Worm (Caenorhabditis elegans) whole organism, L3 larva: ENCODE data around the gene glb-10.
A peak's percentile ranks its signal among the peaks of the same experiment; 100 is the strongest.

ENCODE experiments used
- ZK546.5 ChIP-seq: sonication (generic microtip); optimal IDR thresholded peaks from 2 replicates; lab custom pipeline; 2017; ENCODE audit warnings: missing biosample characterization, missing genetic modification characterization
- ceh-16 ChIP-seq: sonication (generic microtip); optimal IDR thresholded peaks from 2 replicates; lab custom pipeline; 2017; ENCODE audit warnings: missing biosample characterization, missing genetic modification characterization
- ceh-28 ChIP-seq: fragments of 150-350 bp; optimal IDR thresholded peaks from 2 replicates; lab custom pipeline; 2014; ENCODE audit warnings: missing biosample characterization, missing genetic modification reagents, missing genetic modification characterization
- ceh-82 ChIP-seq: fragments of 150-350 bp; optimal IDR thresholded peaks from 2 replicates; lab custom pipeline; 2014; ENCODE audit warnings: missing biosample characterization, missing genetic modification characterization
- ceh-9 ChIP-seq: sonication (generic microtip); optimal IDR thresholded peaks from 2 replicates; lab custom pipeline; 2018; ENCODE audit warnings: missing biosample characterization, missing genetic modification characterization
- egl-27 ChIP-seq: sonication (generic microtip); optimal IDR thresholded peaks from 4 replicates; lab custom pipeline; 2017; ENCODE audit warnings: missing biosample characterization, missing genetic modification reagents, missing genetic modification characterization
- egl-5 ChIP-seq: fragments of 150-350 bp; optimal IDR thresholded peaks from 2 replicates; lab custom pipeline; 2017; ENCODE audit warnings: missing biosample characterization, missing genetic modification reagents, missing genetic modification characterization, inconsistent platforms
- elt-1 ChIP-seq: fragments of 150-350 bp; optimal IDR thresholded peaks from 2 replicates; lab custom pipeline; 2014; ENCODE audit warnings: missing biosample characterization, missing genetic modification characterization
- elt-2 ChIP-seq: sonication (generic microtip); optimal IDR thresholded peaks from 2 replicates; lab custom pipeline; 2016; ENCODE audit warnings: missing genetic modification reagents, mild to moderate bottlenecking, missing genetic modification characterization, missing compliant biosample characterization
- eor-1 ChIP-seq, 2 experiments: fragments of 150-350 bp; optimal IDR thresholded peaks; 2 replicates each; lab custom pipeline; 2014 to 2018; ENCODE audit warnings: missing biosample characterization in 2 of 2, missing genetic modification characterization in 2 of 2
- fkh-10 ChIP-seq: sonication (generic microtip); optimal IDR thresholded peaks from 2 replicates; lab custom pipeline; 2017; ENCODE audit warnings: missing biosample characterization, missing genetic modification reagents, missing genetic modification characterization
- fkh-2 ChIP-seq: fragments of 150-350 bp; optimal IDR thresholded peaks from 2 replicates; lab custom pipeline; 2014; ENCODE audit warnings: missing biosample characterization, missing genetic modification reagents, missing genetic modification characterization
- fos-1 ChIP-seq: fragments of 150-350 bp; optimal IDR thresholded peaks from 2 replicates; lab custom pipeline; 2014; ENCODE audit warnings: missing biosample characterization, missing genetic modification characterization
- hmg-11 ChIP-seq: sonication (generic microtip); optimal IDR thresholded peaks from 2 replicates; lab custom pipeline; 2016; ENCODE audit warnings: missing genetic modification characterization, missing compliant biosample characterization
- lin-15B ChIP-seq: fragments of 150-350 bp; optimal IDR thresholded peaks from 2 replicates; lab custom pipeline; 2014; ENCODE audit warnings: missing biosample characterization, missing genetic modification characterization
- lin-39 ChIP-seq: fragments of 150-350 bp; optimal IDR thresholded peaks from 2 replicates; lab custom pipeline; 2018; ENCODE audit warnings: missing biosample characterization, missing genetic modification reagents, missing genetic modification characterization
- lsy-12 ChIP-seq: sonication (generic microtip); optimal IDR thresholded peaks from 2 replicates; lab custom pipeline; 2016; ENCODE audit warnings: mild to moderate bottlenecking, missing genetic modification characterization, missing compliant biosample characterization
- mdl-1 ChIP-seq: fragments of 150-350 bp; optimal IDR thresholded peaks from 2 replicates; lab custom pipeline; 2014; ENCODE audit warnings: missing biosample characterization, missing genetic modification characterization
- mml-1 ChIP-seq: fragments of 150-350 bp; sonication (generic microtip); optimal IDR thresholded peaks from 3 replicates; lab custom pipeline; 2014; ENCODE audit warnings: missing biosample characterization, missing genetic modification characterization
- nfya-1 ChIP-seq: sonication (generic microtip); optimal IDR thresholded peaks from 2 replicates; lab custom pipeline; 2017; ENCODE audit warnings: missing genetic modification characterization, mild to moderate bottlenecking, missing compliant biosample characterization, antibody characterized with exemption, moderate library complexity; ENCODE audit not compliant: insufficient read depth
- nhr-11 ChIP-seq: fragments of 150-350 bp; optimal IDR thresholded peaks from 2 replicates; lab custom pipeline; 2014; ENCODE audit warnings: missing biosample characterization, missing genetic modification characterization
- nhr-23 ChIP-seq: fragments of 150-350 bp; optimal IDR thresholded peaks from 2 replicates; lab custom pipeline; 2014; ENCODE audit warnings: missing biosample characterization, missing genetic modification reagents, missing genetic modification characterization
- nhr-28 ChIP-seq: fragments of 150-350 bp; optimal IDR thresholded peaks from 2 replicates; lab custom pipeline; 2014; ENCODE audit warnings: missing biosample characterization, missing genetic modification characterization
- nhr-67 ChIP-seq: fragments of 150-350 bp; optimal IDR thresholded peaks from 2 replicates; lab custom pipeline; 2014; ENCODE audit warnings: missing biosample characterization, missing genetic modification characterization
- nhr-76 ChIP-seq: fragments of 150-350 bp; sonication (generic microtip); optimal IDR thresholded peaks from 5 replicates; lab custom pipeline; 2014; ENCODE audit warnings: missing biosample characterization, missing genetic modification characterization
- pha-4 ChIP-seq: fragments of 150-350 bp; optimal IDR thresholded peaks from 2 replicates; lab custom pipeline; 2014; ENCODE audit warnings: missing biosample characterization, missing genetic modification reagents, missing genetic modification characterization
- sea-2 ChIP-seq: fragments of 150-350 bp; sonication (generic microtip); optimal IDR thresholded peaks from 4 replicates; lab custom pipeline; 2014; ENCODE audit warnings: missing biosample characterization, missing genetic modification reagents, missing genetic modification characterization
- skn-1 ChIP-seq: fragments of 150-350 bp; optimal IDR thresholded peaks from 2 replicates; lab custom pipeline; 2014; ENCODE audit warnings: missing biosample characterization, missing genetic modification characterization
- snpc-4 ChIP-seq: fragments of 150-350 bp; optimal IDR thresholded peaks from 2 replicates; lab custom pipeline; 2014; ENCODE audit warnings: missing biosample characterization, missing genetic modification characterization
- tbx-2 ChIP-seq: sonication (generic microtip); optimal IDR thresholded peaks from 2 replicates; lab custom pipeline; 2016; ENCODE audit warnings: mild to moderate bottlenecking, missing genetic modification characterization, missing compliant biosample characterization
- unc-39 ChIP-seq: sonication (generic microtip); optimal IDR thresholded peaks from 4 replicates; lab custom pipeline; 2017; ENCODE audit warnings: missing biosample characterization, missing genetic modification characterization
- unc-62 ChIP-seq: fragments of 150-350 bp; sonication (generic microtip); optimal IDR thresholded peaks from 4 replicates; lab custom pipeline; 2014; ENCODE audit warnings: missing biosample characterization, missing genetic modification reagents, missing genetic modification characterization
- zag-1 ChIP-seq: fragments of 150-350 bp; optimal IDR thresholded peaks from 2 replicates; lab custom pipeline; 2014; ENCODE audit warnings: missing biosample characterization, missing genetic modification characterization
- ztf-11 ChIP-seq: fragments of 150-350 bp; optimal IDR thresholded peaks from 2 replicates; lab custom pipeline; 2014; ENCODE audit warnings: missing biosample characterization, missing genetic modification characterization
- ztf-4 ChIP-seq: fragments of 150-350 bp; optimal IDR thresholded peaks from 2 replicates; lab custom pipeline; 2014; ENCODE audit warnings: missing biosample characterization, missing genetic modification characterization

The glb-10 gene

ce11 chrII:6294261-6294660, 14.8 kb downstream of the glb-10 start, which contains the start of gene mps-1:
mps-1 (minus strand) TSS chrII:6294361.
- TF ChIP-seq snpc-4 (tag; lab: Kevin White, UChicago) (no peak), unc-62 (GFP tag; lab: Kevin White, UChicago) (no peak), lin-39 (tag; lab: Kevin White, UChicago) (no peak), elt-2 (tag; lab: Kevin White, UChicago) (no peak), ceh-28 (tag; lab: Kevin White, UChicago) (no peak), tbx-2 (no peak), nhr-76 (tag; lab: Kevin White, UChicago) (no peak), mml-1 (tag; lab: Kevin White, UChicago) (no peak), unc-39 (tag; lab: Kevin White, UChicago) (no peak), nfya-1 (tag; lab: Kevin White, UChicago) (no peak), zag-1 (tag; lab: Kevin White, UChicago) (no peak), ztf-11 (no peak), egl-27 (tag; lab: Kevin White, UChicago) (no peak)

ce11 chrII:6292527-6292926, 16.6 kb downstream of the glb-10 start, which contains the start of gene nyn-3:
nyn-3 (minus strand) TSS chrII:6292627.
- TF ChIP-seq hmg-11 (tag; lab: Kevin White, UChicago) (no peak), nhr-28 (tag; lab: Kevin White, UChicago) (no peak), ceh-16 (tag; lab: Kevin White, UChicago) (no peak), lin-15B (tag; lab: Kevin White, UChicago) (no peak), ceh-28 (tag; lab: Kevin White, UChicago) (no peak), elt-2 (tag; lab: Kevin White, UChicago) (no peak), unc-39 (tag; lab: Kevin White, UChicago) (no peak), ztf-4 (tag; lab: Kevin White, UChicago) (no peak), mdl-1 (tag; lab: Kevin White, UChicago) (no peak), nhr-11 (no peak), pha-4 (tag; lab: Kevin White, UChicago) (no peak), sea-2 (GFP tag; lab: Kevin White, UChicago) (no peak), fkh-2 (no peak), skn-1 (tag; lab: Kevin White, UChicago) (no peak)
- TF ChIP-seq, all 47 proteins: peak for 0

ce11 chrII:6290047-6290582, 19.0 kb downstream of the glb-10 start, which contains the start of gene upb-1:
upb-1 (minus strand) TSS chrII:6290097.
- TF ChIP-seq fos-1 (no peak), ceh-9 (tag; lab: Kevin White, UChicago) (no peak), elt-2 (tag; lab: Kevin White, UChicago) (peak; percentile 78), elt-1 (tag; lab: Kevin White, UChicago) (no peak)
- TF ChIP-seq, all 47 proteins: peak for 1

- TF ChIP-seq eor-1 (tag; optimal IDR thresholded peaks at IDR 0.05; lab: Kevin White, UChicago) = no peak
- TF ChIP-seq elt-1 (tag; lab: Kevin White, UChicago) = no peak
- no peak for TF ChIP-seq fos-1
- no peak for TF ChIP-seq zag-1 (tag; lab: Kevin White, UChicago)
- no peak for TF ChIP-seq egl-5 (tag; lab: Kevin White, UChicago)
- no peak for TF ChIP-seq mdl-1 (tag; lab: Kevin White, UChicago)
- no peak for TF ChIP-seq fkh-10 (GFP tag; lab: Kevin White, UChicago)
- no peak for TF ChIP-seq fkh-2
- no peak for TF ChIP-seq ceh-82 (tag; lab: Kevin White, UChicago)
Observed at ce11 chrII:6288104-6288503, 21.0 kb downstream of the glb-10 start.

- TF ChIP-seq lsy-12 (tag; lab: Kevin White, UChicago) (no peak), nhr-23 (tag; lab: Kevin White, UChicago) (no peak), lin-15B (tag; lab: Kevin White, UChicago) (no peak), unc-39 (tag; lab: Kevin White, UChicago) (no peak), fkh-2 (no peak), nhr-28 (tag; lab: Kevin White, UChicago) (no peak), egl-27 (tag; lab: Kevin White, UChicago) (no peak), nhr-67 (tag; lab: Kevin White, UChicago) (no peak), skn-1 (tag; lab: Kevin White, UChicago) (no peak), zag-1 (tag; lab: Kevin White, UChicago) (no peak), ztf-11 (no peak), ZK546.5 (no peak), ceh-28 (tag; lab: Kevin White, UChicago) (no peak)
Observed at ce11 chrII:6286865-6287264, 22.2 kb downstream of the glb-10 start, which contains the start of gene F13H8.6. F13H8.6 (minus strand) TSS chrII:6286965.
